Worm (Caenorhabditis elegans) whole organism, L1 larva: ENCODE results near the gene best-12.

Experiments
- dpl-1 ChIP-seq, 3 experiments: fragments of 150-350 bp in 2 of 3; sonication (generic microtip) in 1 of 3; optimal IDR thresholded peaks; 2 replicates each; lab custom pipeline; 2014 to 2017; ENCODE audit warnings: missing biosample characterization in 3 of 3, missing genetic modification characterization in 3 of 3, missing genetic modification reagents in 3 of 3
- dsc-1 ChIP-seq: sonication (generic microtip); optimal IDR thresholded peaks from 2 replicates; lab custom pipeline; 2016; ENCODE audit warnings: mild to moderate bottlenecking, missing genetic modification characterization, missing compliant biosample characterization
- lin-13 ChIP-seq: fragments of 150-350 bp; optimal IDR thresholded peaks from 2 replicates; lab custom pipeline; 2014; ENCODE audit warnings: missing biosample characterization, missing genetic modification reagents, missing genetic modification characterization
- mep-1 ChIP-seq: fragments of 150-350 bp; optimal IDR thresholded peaks from 2 replicates; lab custom pipeline; 2014; ENCODE audit warnings: missing biosample characterization, missing genetic modification characterization
- nhr-20 ChIP-seq: sonication (generic microtip); optimal IDR thresholded peaks from 2 replicates; lab custom pipeline; 2016; ENCODE audit warnings: mild to moderate bottlenecking, missing genetic modification characterization, missing compliant biosample characterization
- nhr-76 ChIP-seq: sonication (generic microtip); optimal IDR thresholded peaks from 2 replicates; lab custom pipeline; 2017; ENCODE audit warnings: missing biosample characterization, missing genetic modification characterization
- pqm-1 ChIP-seq: sonication (generic microtip); optimal IDR thresholded peaks from 3 replicates; lab custom pipeline; 2017; ENCODE audit warnings: missing biosample characterization, missing genetic modification characterization
- sup-37 ChIP-seq: fragments of 200-800 bp; sonication (Bioruptor generic); optimal IDR thresholded peaks from 2 replicates; lab custom pipeline; 2018; ENCODE audit warnings: mild to moderate bottlenecking, missing genetic modification characterization, missing compliant biosample characterization
- unc-130 ChIP-seq: fragments of 150-350 bp; optimal IDR thresholded peaks from 2 replicates; lab custom pipeline; 2017; ENCODE audit warnings: missing biosample characterization, missing genetic modification characterization, inconsistent platforms

ce11 chrV:16029237-16029636 lies 20.0 kb upstream of the best-12 start:
- TF ChIP-seq dsc-1 (tag; lab: Kevin White, UChicago) (no peak), nhr-76 (no peak), dpl-1 (GFP tag; optimal IDR thresholded peaks at IDR 0.05; lab: Kevin White, UChicago) (no peak), sup-37 (GFP tag; lab: Kevin White, UChicago) (no peak), unc-130 (tag; lab: Kevin White, UChicago) (no peak), pqm-1 (tag; lab: Kevin White, UChicago) (no peak), mep-1 (tag; lab: Kevin White, UChicago) (no peak), lin-13 (GFP tag; lab: Kevin White, UChicago) (no peak), nhr-20 (tag; lab: Kevin White, UChicago) (no peak)
